Worm (Caenorhabditis elegans): ENCODE measurements around the gene F53B3.3.

DNA sequence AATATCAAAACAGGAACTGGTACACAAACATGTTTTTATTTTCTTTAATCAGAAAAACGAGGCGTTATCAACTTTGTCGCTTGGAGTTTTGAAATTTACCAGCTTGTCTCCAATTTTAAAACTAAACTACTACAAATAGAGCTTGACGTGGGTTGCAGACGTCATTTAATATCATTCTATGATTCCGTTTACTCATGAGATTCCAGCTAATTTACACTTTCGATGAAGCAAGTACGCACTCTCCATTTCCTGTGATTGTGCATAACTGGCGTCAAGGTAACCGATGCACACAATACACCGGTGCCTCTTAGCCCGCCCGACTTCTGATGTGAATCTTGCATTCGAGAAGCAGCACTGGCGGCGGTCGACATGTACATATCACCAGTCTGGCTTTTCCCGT, 52.0 kb downstream of the F53B3.3 start:
- no peak for TF ChIP-seq nhr-12 (tag; optimal IDR thresholded peaks at IDR 0.05)
- no peak for TF ChIP-seq elt-2 (tag; optimal IDR thresholded peaks at IDR 0.05)
- no peak for TF ChIP-seq aly-2 (tag; optimal IDR thresholded peaks at IDR 0.05)
- TF ChIP-seq elt-1 (tag; optimal IDR thresholded peaks at IDR 0.05) = no peak
- TF ChIP-seq fos-1 (tag; optimal IDR thresholded peaks at IDR 0.05) = no peak
- no peak for TF ChIP-seq ama-1 (optimal IDR thresholded peaks at IDR 0.05)
